Worm (Caenorhabditis elegans): ENCODE data around the gene clec-130.

DNA sequence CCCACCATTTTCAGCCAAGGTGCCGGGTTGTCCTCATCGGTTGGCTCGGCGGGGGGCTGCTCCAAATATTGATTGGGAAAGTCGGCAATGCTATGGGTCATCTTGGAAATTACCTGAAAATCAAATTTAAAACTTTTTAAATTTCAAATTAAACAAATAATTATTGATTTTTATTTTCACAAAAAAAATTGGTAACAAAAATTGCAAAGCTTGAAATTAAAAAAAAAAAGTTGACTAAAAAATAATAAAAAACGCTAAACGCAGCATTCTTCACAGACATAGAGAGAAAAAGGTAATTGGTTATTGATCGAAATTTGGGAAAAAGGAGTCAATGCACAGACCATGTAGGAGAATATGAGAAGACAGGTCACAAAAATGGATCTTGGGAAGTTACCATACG, 25.4 kb downstream of the clec-130 start, which contains the start of gene Y49F6A.11:
- TF ChIP-seq bed-1 (GFP tag; IDR thresholded peaks at IDR 0.05) (no peak), hmg-20 (GFP tag; IDR thresholded peaks at IDR 0.05) (no peak), let-607 (tag; optimal IDR thresholded peaks at IDR 0.05) (no peak), bed-2 (GFP tag; IDR thresholded peaks at IDR 0.05) (no peak), K12H6.12 (tag; optimal IDR thresholded peaks at IDR 0.05) (no peak), mel-28 (tag; optimal IDR thresholded peaks at IDR 0.05; ENCODE audit: borderline replicate concordance) (no peak), snpc-4 (GFP tag; optimal IDR thresholded peaks at IDR 0.05) (no peak), snpc-4 (tag; optimal IDR thresholded peaks at IDR 0.05) (no peak), nfya-1 (tag; optimal IDR thresholded peaks at IDR 0.05; ENCODE audit: borderline replicate concordance, insufficient read depth) (no peak), dpl-1 (GFP tag; optimal IDR thresholded peaks at IDR 0.05) (no peak)

Measured in whole organism, young adult.